Worm (Caenorhabditis elegans) whole organism, L2 larva: Measurements from ENCODE around the gene C17F4.11.

ENCODE experiments used
- blmp-1 ChIP-seq: sonication (generic microtip); optimal IDR thresholded peaks from 2 replicates; lab custom pipeline; 2017; ENCODE audit warnings: missing genetic modification characterization, mild to moderate bottlenecking, missing compliant biosample characterization, antibody characterized with exemption, moderate library complexity; ENCODE audit not compliant: insufficient read depth
- lsy-2 ChIP-seq, 2 experiments: fragments of 150-350 bp in 1 of 2; sonication (generic microtip) in 1 of 2; optimal IDR thresholded peaks; 2 replicates each; lab custom pipeline; 2014 to 2017; ENCODE audit warnings: missing biosample characterization in 2 of 2, missing genetic modification characterization in 2 of 2
- mdl-1 ChIP-seq, 2 experiments: fragments of 150-350 bp in 1 of 2; sonication (generic microtip) in 1 of 2; optimal IDR thresholded peaks; 2 replicates each; lab custom pipeline; 2017; ENCODE audit warnings: missing biosample characterization in 2 of 2, missing genetic modification characterization in 2 of 2
- nhr-10 ChIP-seq: sonication (generic microtip); optimal IDR thresholded peaks from 2 replicates; lab custom pipeline; 2017; ENCODE audit warnings: missing biosample characterization, missing genetic modification characterization
- nhr-237 ChIP-seq: fragments of 150-350 bp; optimal IDR thresholded peaks from 2 replicates; lab custom pipeline; 2014; ENCODE audit warnings: missing biosample characterization, missing genetic modification characterization
- nhr-25 ChIP-seq: fragments of 150-350 bp; sonication (generic microtip); optimal IDR thresholded peaks from 3 replicates; lab custom pipeline; 2014; ENCODE audit warnings: missing biosample characterization, missing genetic modification characterization
- skn-1 ChIP-seq: sonication (generic microtip); optimal IDR thresholded peaks from 2 replicates; lab custom pipeline; 2017; ENCODE audit warnings: missing biosample characterization, missing genetic modification characterization
- unc-62 ChIP-seq: fragments of 150-350 bp; optimal IDR thresholded peaks from 2 replicates; lab custom pipeline; 2014; ENCODE audit warnings: missing biosample characterization, missing genetic modification reagents, missing genetic modification characterization

- no peak for TF ChIP-seq nhr-10 (tag; lab: Kevin White, UChicago)
- no peak for TF ChIP-seq nhr-25
- no peak for TF ChIP-seq unc-62 (GFP tag; lab: Kevin White, UChicago)
- no peak for TF ChIP-seq nhr-237
- TF ChIP-seq mdl-1 (tag; optimal IDR thresholded peaks at IDR 0.05; lab: Kevin White, UChicago) = no peak
- no peak for TF ChIP-seq skn-1 (tag; lab: Kevin White, UChicago)
- no peak for TF ChIP-seq lsy-2 (tag; optimal IDR thresholded peaks at IDR 0.05; lab: Kevin White, UChicago)
- TF ChIP-seq blmp-1 = no peak
These were observed 41.5 kb upstream of the C17F4.11 start for ce11 chrII:3195739-3196138.
